Worm (Caenorhabditis elegans) whole organism, L2 larva: Measurements from ENCODE around the gene ccz-1.
A peak's percentile ranks its signal among the peaks of the same experiment; 100 is the strongest.

ENCODE experiments used
- fos-1 ChIP-seq: fragments of 150-350 bp; optimal IDR thresholded peaks from 2 replicates; lab custom pipeline; 2014; ENCODE audit warnings: missing biosample characterization, missing genetic modification characterization
- nhr-237 ChIP-seq: fragments of 150-350 bp; optimal IDR thresholded peaks from 2 replicates; lab custom pipeline; 2014; ENCODE audit warnings: missing biosample characterization, missing genetic modification characterization
- snpc-4 ChIP-seq: fragments of 150-350 bp; optimal IDR thresholded peaks from 2 replicates; lab custom pipeline; 2014; ENCODE audit warnings: missing biosample characterization, missing genetic modification characterization
- unc-39 ChIP-seq: fragments of 150-350 bp; optimal IDR thresholded peaks from 2 replicates; lab custom pipeline; 2014; ENCODE audit warnings: missing biosample characterization, missing genetic modification characterization

ce11 chrV:13638040-13638439 is 40.6 kb upstream of the ccz-1 start:
- TF ChIP-seq unc-39 (no peak), nhr-237 (tag; lab: Kevin White, UChicago) (no peak), snpc-4 (tag; lab: Kevin White, UChicago) (no peak), fos-1 (tag; lab: Kevin White, UChicago) (peak; percentile 79)
